Worm (Caenorhabditis elegans) whole organism, L4 larva: Measurements from ENCODE around the gene T15B12.2.

Experiments
- R02D3.7 ChIP-seq: fragments of 150-350 bp; sonication (generic microtip); optimal IDR thresholded peaks from 3 replicates; lab custom pipeline; 2014; ENCODE audit warnings: missing biosample characterization, missing genetic modification characterization
- ama-1 ChIP-seq: fragments of 150-350 bp; optimal IDR thresholded peaks from 2 replicates; lab custom pipeline; 2014; ENCODE audit warnings: inconsistent platforms, mixed read lengths
- daf-19 ChIP-seq: fragments of 200-800 bp; sonication (Bioruptor generic); conservative IDR thresholded peaks from 2 replicates; pipeline ENCODE4 v1.3.6; 2022; ENCODE audit warnings: missing genetic modification characterization, missing compliant biosample characterization
- dpl-1 ChIP-seq: fragments of 150-350 bp; optimal IDR thresholded peaks from 2 replicates; lab custom pipeline; 2014; ENCODE audit warnings: missing biosample characterization, missing genetic modification reagents, missing genetic modification characterization
- fos-1 ChIP-seq: fragments of 150-350 bp; optimal IDR thresholded peaks from 2 replicates; lab custom pipeline; 2014; ENCODE audit warnings: missing biosample characterization, missing genetic modification characterization
- lin-13 ChIP-seq: fragments of 150-350 bp; optimal IDR thresholded peaks from 2 replicates; lab custom pipeline; 2014; ENCODE audit warnings: missing biosample characterization, missing genetic modification reagents, missing genetic modification characterization
- nhr-111 ChIP-seq: fragments of 200-800 bp; sonication (Bioruptor generic); optimal IDR thresholded peaks from 2 replicates; lab custom pipeline; 2018; ENCODE audit warnings: mild to moderate bottlenecking, missing genetic modification characterization, missing compliant biosample characterization
- pha-4 ChIP-seq, 2 experiments: fragments of 150-350 bp in 1 of 2; fragments of 200-800 bp in 1 of 2; sonication (Bioruptor generic) in 1 of 2; IDR thresholded peaks in 1 of 2; optimal IDR thresholded peaks in 1 of 2; 2 replicates each; pipeline versions ENCODE4 v1.3.6 to Lab custom; 2014 to 2022; ENCODE audit warnings: missing genetic modification characterization in 2 of 2, missing genetic modification reagents in 2 of 2, missing biosample characterization in 1 of 2, missing compliant biosample characterization in 1 of 2
- pqm-1 ChIP-seq: sonication (generic microtip); optimal IDR thresholded peaks from 2 replicates; lab custom pipeline; 2017; ENCODE audit warnings: missing biosample characterization, missing genetic modification characterization
- snpc-4 ChIP-seq: fragments of 150-350 bp; optimal IDR thresholded peaks from 2 replicates; lab custom pipeline; 2014; ENCODE audit warnings: missing biosample characterization, missing genetic modification characterization
- ztf-7 ChIP-seq: fragments of 150-350 bp; optimal IDR thresholded peaks from 2 replicates; lab custom pipeline; 2014; ENCODE audit warnings: missing biosample characterization, missing genetic modification characterization

ce11 chrIII:5274715-5275355 is 26.9 kb downstream of the T15B12.2 start, which contains the start of the genes daf-41 and toc-1:
- TF ChIP-seq R02D3.7 (no peak), fos-1 (tag; lab: Kevin White, UChicago) (no peak), pha-4 (GFP tag; IDR thresholded peaks at IDR 0.05; lab: Robert Waterston, UW) (no peak), pha-4 (tag; optimal IDR thresholded peaks at IDR 0.05; lab: Kevin White, UChicago) (peak; percentile 75), daf-19 (GFP tag; lab: Robert Waterston, UW) (no peak), nhr-111 (GFP tag; lab: Kevin White, UChicago) (no peak), pqm-1 (no peak), ztf-7 (tag; lab: Kevin White, UChicago) (peak; percentile 17), snpc-4 (tag; lab: Kevin White, UChicago) (no peak), lin-13 (GFP tag; lab: Kevin White, UChicago) (no peak), ama-1 (no peak), dpl-1 (GFP tag; lab: Kevin White, UChicago) (peak; percentile 60)
